7 worm cellular contexts compared by ENCODE assay signal in the genomic region with DNA sequence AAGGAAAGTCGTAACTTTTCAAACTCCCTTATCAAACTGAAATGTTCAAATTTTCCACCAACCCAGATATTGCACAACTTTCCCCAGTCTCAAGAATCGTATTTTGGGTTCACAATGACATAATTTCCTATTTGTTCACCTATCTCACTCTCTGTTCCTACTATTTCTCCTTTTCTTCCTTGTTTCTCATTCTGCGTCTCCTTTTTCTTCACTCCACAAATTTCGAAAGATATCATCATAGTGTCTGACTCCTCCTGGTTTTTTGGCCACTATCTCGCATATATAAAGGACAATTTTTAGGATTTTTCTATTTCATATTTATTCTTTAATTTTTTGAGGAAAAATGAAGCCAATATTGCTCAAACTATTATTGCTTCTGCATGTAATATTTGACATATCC.
A peak's percentile ranks its signal among the peaks of the same experiment; 100 is the strongest.
TF ChIP-seq lines count a peak whose summit lies in the region.

A gene (plus strand): TSS at position 211 of the 400 bp plus-strand sequence.

TF ChIP-seq in whole organism, L1 larva, 84 proteins besides CTCF, POLR2A, EP300 and RAD21 (continues in another document):
- no peak for TF ChIP-seq nhr-90 (tag; optimal IDR thresholded peaks at IDR 0.05; lab: Kevin White, UChicago; ENCODE audit: poor library complexity)
- no peak for TF ChIP-seq unc-98 (GFP tag; IDR thresholded peaks at IDR 0.05; lab: Robert Waterston, UW)
- TF ChIP-seq fos-1 (tag; optimal IDR thresholded peaks at IDR 0.05; lab: Kevin White, UChicago) = peak; percentile 22
- TF ChIP-seq C34B4.2 (tag; optimal IDR thresholded peaks at IDR 0.05; lab: Kevin White, UChicago) = no peak
- TF ChIP-seq efl-1 (optimal IDR thresholded peaks at IDR 0.05; lab: Kevin White, UChicago) = peak; percentile 39 to 50
- TF ChIP-seq efl-1 (GFP tag; optimal IDR thresholded peaks at IDR 0.05 in 1 of 2; lab: Kevin White, UChicago) = no peak
- peak; percentile 36 for TF ChIP-seq rnt-1 (tag; optimal IDR thresholded peaks at IDR 0.05; lab: Kevin White, UChicago)
- peak in 1 of 2 experiments; percentile 67 for TF ChIP-seq lsy-2 (tag; optimal IDR thresholded peaks at IDR 0.05; lab: Kevin White, UChicago)
- TF ChIP-seq dpl-1 (GFP tag; optimal IDR thresholded peaks at IDR 0.05; lab: Kevin White, UChicago) = peak in 2 of 3 experiments; percentile 1 to 11
- peak; percentile 21 for TF ChIP-seq jun-1 (tag; optimal IDR thresholded peaks at IDR 0.05; lab: Kevin White, UChicago)
- peak; percentile 83 for TF ChIP-seq skn-1 (tag; optimal IDR thresholded peaks at IDR 0.05; lab: Kevin White, UChicago)
- TF ChIP-seq nhr-84 (tag; optimal IDR thresholded peaks at IDR 0.05; lab: Kevin White, UChicago) = no peak

TF ChIP-seq in whole organism, L2 larva, 48 proteins besides CTCF, POLR2A, EP300 and RAD21 (continues in another document):
- peak; percentile 60 for TF ChIP-seq skn-1 (tag; optimal IDR thresholded peaks at IDR 0.05; lab: Kevin White, UChicago)
- peak; percentile 82 for TF ChIP-seq fos-1 (tag; optimal IDR thresholded peaks at IDR 0.05; lab: Kevin White, UChicago)
- TF ChIP-seq R02D3.7 (tag; optimal IDR thresholded peaks at IDR 0.05; lab: Kevin White, UChicago) = no peak
- TF ChIP-seq lsy-2 (tag; optimal IDR thresholded peaks at IDR 0.05; lab: Kevin White, UChicago) = no peak
- TF ChIP-seq snpc-4 (tag; optimal IDR thresholded peaks at IDR 0.05; lab: Kevin White, UChicago) = no peak
- peak; percentile 19 for TF ChIP-seq sma-9 (GFP tag; optimal IDR thresholded peaks at IDR 0.05; lab: Kevin White, UChicago)
- TF ChIP-seq sma-9 (tag; optimal IDR thresholded peaks at IDR 0.05; lab: Kevin White, UChicago) = no peak
- TF ChIP-seq nhr-23 (tag; optimal IDR thresholded peaks at IDR 0.05; lab: Kevin White, UChicago) = no peak
- TF ChIP-seq C34F6.9 (tag; optimal IDR thresholded peaks at IDR 0.05; lab: Kevin White, UChicago) = peak; percentile 69
- TF ChIP-seq elt-3 (tag; optimal IDR thresholded peaks at IDR 0.05; lab: Kevin White, UChicago) = no peak
- TF ChIP-seq crh-2 (tag; optimal IDR thresholded peaks at IDR 0.05; lab: Kevin White, UChicago) = peak; percentile 28
- TF ChIP-seq nhr-25 (tag; optimal IDR thresholded peaks at IDR 0.05; lab: Kevin White, UChicago) = no peak
- no peak for TF ChIP-seq nhr-6 (tag; optimal IDR thresholded peaks at IDR 0.05; lab: Kevin White, UChicago)

TF ChIP-seq in whole organism, L3 larva, 47 proteins besides CTCF, POLR2A, EP300 and RAD21 (continues in another document):
- TF ChIP-seq nhr-28 (tag; optimal IDR thresholded peaks at IDR 0.05; lab: Kevin White, UChicago) = no peak
- no peak for TF ChIP-seq nhr-76 (tag; optimal IDR thresholded peaks at IDR 0.05; lab: Kevin White, UChicago)
- TF ChIP-seq unc-62 (GFP tag; optimal IDR thresholded peaks at IDR 0.05; lab: Kevin White, UChicago) = no peak
- peak; percentile 33 for TF ChIP-seq snpc-4 (tag; optimal IDR thresholded peaks at IDR 0.05; lab: Kevin White, UChicago)
- peak; percentile 4 for TF ChIP-seq pqm-1 (tag; optimal IDR thresholded peaks at IDR 0.05; lab: Kevin White, UChicago)
- no peak for TF ChIP-seq lsy-12 (tag; optimal IDR thresholded peaks at IDR 0.05; lab: Kevin White, UChicago)
- peak; percentile 54 for TF ChIP-seq elt-2 (tag; optimal IDR thresholded peaks at IDR 0.05; lab: Kevin White, UChicago)
- peak; percentile 28 for TF ChIP-seq nhr-23 (tag; optimal IDR thresholded peaks at IDR 0.05; lab: Kevin White, UChicago)
- no peak for TF ChIP-seq egl-5 (tag; optimal IDR thresholded peaks at IDR 0.05; lab: Kevin White, UChicago)
- no peak for TF ChIP-seq zag-1 (tag; optimal IDR thresholded peaks at IDR 0.05; lab: Kevin White, UChicago)
- TF ChIP-seq ceh-82 (tag; optimal IDR thresholded peaks at IDR 0.05; lab: Kevin White, UChicago) = no peak
- peak; percentile 4 for TF ChIP-seq lin-15B (tag; optimal IDR thresholded peaks at IDR 0.05; lab: Kevin White, UChicago)
- peak; percentile 15 for TF ChIP-seq skn-1 (tag; optimal IDR thresholded peaks at IDR 0.05; lab: Kevin White, UChicago)

TF ChIP-seq in whole organism, L4 larva, 104 proteins besides CTCF, POLR2A, EP300 and RAD21 (continues in another document):
- TF ChIP-seq nhr-6 (tag; optimal IDR thresholded peaks at IDR 0.05; lab: Kevin White, UChicago) = peak; percentile 45
- TF ChIP-seq vab-7 (GFP tag; IDR thresholded peaks at IDR 0.05; lab: Robert Waterston, UW) = no peak
- TF ChIP-seq unc-62 (GFP tag; optimal IDR thresholded peaks at IDR 0.05 in 1 of 2; lab: Kevin White, UChicago) = peak in 1 of 2 experiments; percentile 6
- no peak for TF ChIP-seq unc-62 (tag; optimal IDR thresholded peaks at IDR 0.05; lab: Kevin White, UChicago)
- no peak for TF ChIP-seq nhr-41 (GFP tag; IDR thresholded peaks at IDR 0.05; lab: Robert Waterston, UW)
- no peak for TF ChIP-seq madf-5 (GFP tag; IDR thresholded peaks at IDR 0.05; lab: Robert Waterston, UW)
- TF ChIP-seq pqm-1 (tag; optimal IDR thresholded peaks at IDR 0.05; lab: Kevin White, UChicago) = peak; percentile 37
- TF ChIP-seq dmd-6 (GFP tag; IDR thresholded peaks at IDR 0.05; lab: Robert Waterston, UW) = peak; percentile 38; the same call in 1 of the 2 replicates
- TF ChIP-seq rbr-2 (tag; optimal IDR thresholded peaks at IDR 0.05; lab: Kevin White, UChicago) = no peak
- peak; percentile 3 for TF ChIP-seq dpl-1 (GFP tag; optimal IDR thresholded peaks at IDR 0.05; lab: Kevin White, UChicago)
- peak; percentile 68 for TF ChIP-seq dve-1 (tag; optimal IDR thresholded peaks at IDR 0.05; lab: Kevin White, UChicago; ENCODE audit: insufficient read depth)
- peak; percentile 21 for TF ChIP-seq nhr-48 (tag; optimal IDR thresholded peaks at IDR 0.05; lab: Kevin White, UChicago)
- no peak for TF ChIP-seq lin-38 (GFP tag; IDR thresholded peaks at IDR 0.05; lab: Robert Waterston, UW)

TF ChIP-seq in whole organism, late embryonic, 69 proteins besides CTCF, POLR2A, EP300 and RAD21:
- TF ChIP-seq nhr-232 (tag; optimal IDR thresholded peaks at IDR 0.05; lab: Kevin White, UChicago) (no peak), elt-2 (tag; optimal IDR thresholded peaks at IDR 0.05; lab: Kevin White, UChicago) (peak; percentile 14)

TF ChIP-seq in whole organism, midembryonic, 9 proteins besides CTCF, POLR2A, EP300 and RAD21:
- TF ChIP-seq flt-1 (GFP tag; IDR thresholded peaks at IDR 0.05; lab: Robert Waterston, UW) (no peak), med-1 (GFP tag; optimal IDR thresholded peaks at IDR 0.05; lab: Kevin White, UChicago; ENCODE audit: insufficient read depth) (no peak), ztf-23 (GFP tag; IDR thresholded peaks at IDR 0.05; lab: Robert Waterston, UW) (no peak), cog-1 (tag; optimal IDR thresholded peaks at IDR 0.05; lab: Kevin White, UChicago) (peak; percentile 21)

TF ChIP-seq in whole organism, young adult, 124 proteins besides CTCF, POLR2A, EP300 and RAD21:
- peak; percentile 19; the same call in 1 of the 2 replicates for TF ChIP-seq dox-1 (GFP tag; IDR thresholded peaks at IDR 0.05; lab: Robert Waterston, UW)
- TF ChIP-seq cebp-1 (GFP tag; IDR thresholded peaks at IDR 0.05; lab: Robert Waterston, UW) = peak; percentile 59; the same call in 1 of the 2 replicates
- peak; percentile 74 for TF ChIP-seq cebp-1 (tag; optimal IDR thresholded peaks at IDR 0.05; lab: Kevin White, UChicago)
- TF ChIP-seq B0019.2 (GFP tag; conservative IDR thresholded peaks at IDR 0.05; lab: Robert Waterston, UW) = no peak
- TF ChIP-seq attf-5 (GFP tag; optimal IDR thresholded peaks at IDR 0.05; lab: Kevin White, UChicago) = peak; percentile 34
- TF ChIP-seq madf-3 (GFP tag; IDR thresholded peaks at IDR 0.05; lab: Robert Waterston, UW) = no peak
- TF ChIP-seq ztf-18 (tag; optimal IDR thresholded peaks at IDR 0.05; lab: Kevin White, UChicago) = no peak
- no peak for TF ChIP-seq ztf-6 (GFP tag; IDR thresholded peaks at IDR 0.05; lab: Robert Waterston, UW)
- TF ChIP-seq nfya-1 (tag; optimal IDR thresholded peaks at IDR 0.05; lab: Kevin White, UChicago; ENCODE audit: borderline replicate concordance, insufficient read depth) = no peak
- no peak for TF ChIP-seq Y53G8AR.9 (GFP tag; conservative IDR thresholded peaks at IDR 0.05; lab: Robert Waterston, UW)
- no peak for TF ChIP-seq ceh-27 (GFP tag; optimal IDR thresholded peaks at IDR 0.05; lab: Kevin White, UChicago)
- TF ChIP-seq C17E4.6 (GFP tag; IDR thresholded peaks at IDR 0.05; lab: Robert Waterston, UW) = no peak
- TF ChIP-seq lin-40 (tag; optimal IDR thresholded peaks at IDR 0.05; lab: Kevin White, UChicago) = no peak
- peak; percentile 14 for TF ChIP-seq unc-62 (GFP tag; optimal IDR thresholded peaks at IDR 0.05; lab: Kevin White, UChicago)
- TF ChIP-seq F49E8.2 (tag; optimal IDR thresholded peaks at IDR 0.05; lab: Kevin White, UChicago; ENCODE audit: insufficient read depth) = no peak
- peak; percentile 28 for TF ChIP-seq nhr-80 (tag; optimal IDR thresholded peaks at IDR 0.05; lab: Kevin White, UChicago)
- TF ChIP-seq F52B5.7 (tag; optimal IDR thresholded peaks at IDR 0.05; lab: Kevin White, UChicago) = no peak
TF ChIP-seq in whole organism, young adult: peak in this region for 5.
